Worm (Caenorhabditis elegans) whole organism, early embryonic: ENCODE measurements around the gene C07B5.2.

Source experiments
- B0310.2 ChIP-seq: sonication (generic microtip); optimal IDR thresholded peaks from 2 replicates; lab custom pipeline; 2016; ENCODE audit warnings: mild to moderate bottlenecking, missing genetic modification characterization, missing compliant biosample characterization
- F13C5.2 ChIP-seq: sonication (generic microtip); optimal IDR thresholded peaks from 2 replicates; lab custom pipeline; 2017; ENCODE audit warnings: mild to moderate bottlenecking, missing genetic modification characterization, inconsistent platforms, missing compliant biosample characterization
- aly-1 ChIP-seq: sonication (generic microtip); optimal IDR thresholded peaks from 2 replicates; lab custom pipeline; 2016; ENCODE audit warnings: missing genetic modification characterization, missing compliant biosample characterization
- ceh-13 ChIP-seq: fragments of 200-800 bp; sonication (Bioruptor generic); optimal IDR thresholded peaks from 2 replicates; lab custom pipeline; 2018; ENCODE audit warnings: mild to moderate bottlenecking, missing genetic modification characterization, missing compliant biosample characterization
- ceh-36 ChIP-seq: sonication (generic microtip); optimal IDR thresholded peaks from 2 replicates; lab custom pipeline; 2016; ENCODE audit warnings: missing genetic modification characterization, inconsistent platforms, missing compliant biosample characterization
- ets-7 ChIP-seq: sonication (generic microtip); optimal IDR thresholded peaks from 2 replicates; lab custom pipeline; 2016; ENCODE audit warnings: missing genotype, missing genetic modification characterization, missing compliant biosample characterization
- flt-1 ChIP-seq: fragments of 200-800 bp; sonication (Bioruptor generic); IDR thresholded peaks from 2 replicates; pipeline ENCODE4 v1.3.6; 2022; ENCODE audit warnings: missing genetic modification characterization, missing compliant biosample characterization
- hmg-4 ChIP-seq: fragments of 200-800 bp; sonication (Bioruptor generic); optimal IDR thresholded peaks from 2 replicates; lab custom pipeline; 2018; ENCODE audit warnings: mild to moderate bottlenecking, missing genetic modification characterization, missing compliant biosample characterization
- pes-1 ChIP-seq: fragments of 200-800 bp; sonication (Bioruptor generic); IDR thresholded peaks from 2 replicates; pipeline ENCODE4 v1.3.6; 2022; ENCODE audit warnings: missing genetic modification reagents, missing genetic modification characterization, missing compliant biosample characterization
- tbx-11 ChIP-seq: fragments of 200-800 bp; sonication (Bioruptor generic); IDR thresholded peaks from 2 replicates; pipeline ENCODE4 v1.3.6; 2022; ENCODE audit warnings: missing genetic modification characterization, missing compliant biosample characterization
- tbx-37 ChIP-seq: fragments of 200-800 bp; sonication (Bioruptor generic); conservative IDR thresholded peaks from 2 replicates; pipeline ENCODE4 v1.3.6; 2022; ENCODE audit warnings: missing genetic modification reagents, missing genetic modification characterization, missing compliant biosample characterization

ce11 chrX:9489578-9489977 is 27.4 kb downstream of the C07B5.2 start:
- no peak for TF ChIP-seq ceh-36 (tag; lab: Kevin White, UChicago)
- TF ChIP-seq aly-1 (tag; lab: Kevin White, UChicago) = no peak
- no peak for TF ChIP-seq ets-7 (tag; lab: Kevin White, UChicago)
- TF ChIP-seq hmg-4 (GFP tag; lab: Kevin White, UChicago) = no peak
- no peak for TF ChIP-seq tbx-11 (GFP tag; lab: Robert Waterston, UW)
- TF ChIP-seq pes-1 (GFP tag; lab: Robert Waterston, UW) = no peak
- TF ChIP-seq B0310.2 (tag; lab: Kevin White, UChicago) = no peak
- TF ChIP-seq F13C5.2 (tag; lab: Kevin White, UChicago) = no peak
- TF ChIP-seq tbx-37 = no peak
- TF ChIP-seq ceh-13 (GFP tag; lab: Kevin White, UChicago) = no peak
- TF ChIP-seq flt-1 = no peak
